Worm (Caenorhabditis elegans): ENCODE data around the gene R10E12.2.

DNA sequence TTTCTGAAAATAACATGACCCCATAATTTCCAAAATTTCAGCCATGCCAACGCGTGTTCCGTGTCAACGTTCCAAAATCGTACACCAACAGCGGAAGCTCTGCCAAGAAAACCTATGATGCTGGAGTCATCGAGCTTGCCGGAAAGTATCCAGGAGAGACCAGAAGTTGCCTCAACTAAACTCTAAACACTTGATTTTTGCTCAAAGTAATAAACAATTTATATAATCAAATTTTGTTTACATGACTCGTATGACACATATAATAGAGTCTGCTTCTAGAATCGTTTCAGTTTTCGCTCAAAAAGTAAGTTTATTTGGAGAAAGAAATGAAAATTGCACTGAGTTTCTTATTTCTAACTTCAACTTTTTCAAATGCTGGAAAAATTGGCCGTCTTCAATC is 44.9 kb downstream of the R10E12.2 start, which contains the start of gene ttr-1:
- TF ChIP-seq pqm-1 (tag; optimal IDR thresholded peaks at IDR 0.05): no peak
- no peak for TF ChIP-seq lin-39 (tag; optimal IDR thresholded peaks at IDR 0.05)
- no peak for TF ChIP-seq nhr-12 (tag; optimal IDR thresholded peaks at IDR 0.05)
- no peak for TF ChIP-seq fos-1 (tag; optimal IDR thresholded peaks at IDR 0.05)
- TF ChIP-seq pha-4 (tag; optimal IDR thresholded peaks at IDR 0.05): no peak
- TF ChIP-seq skn-1 (tag; optimal IDR thresholded peaks at IDR 0.05): no peak
- no peak for TF ChIP-seq nhr-11 (tag; optimal IDR thresholded peaks at IDR 0.05)
- TF ChIP-seq unc-39 (tag; optimal IDR thresholded peaks at IDR 0.05): no peak
- no peak for TF ChIP-seq egl-27 (tag; optimal IDR thresholded peaks at IDR 0.05)
- no peak for TF ChIP-seq elt-2 (tag; optimal IDR thresholded peaks at IDR 0.05)
- TF ChIP-seq ztf-11 (tag; optimal IDR thresholded peaks at IDR 0.05): no peak
- no peak for TF ChIP-seq snpc-4 (tag; optimal IDR thresholded peaks at IDR 0.05)

Measured in whole organism, L3 larva.